Fruit fly (Drosophila melanogaster): ENCODE measurements around the gene CG46383.

- TF ChIP-seq CG8478 (optimal IDR thresholded peaks at IDR 0.05) (no peak), CTCF (optimal IDR thresholded peaks at IDR 0.05) (no peak)
Measured at dm6 chr3R:15974235-15974634, 23.5 kb upstream of the CG46383 start.
